Fruit fly (Drosophila melanogaster) whole organism, embryonic: ENCODE measurements around the gene CG43063.

Experiments
- CG17186 ChIP-seq: fragments of 200-800 bp; sonication (Bioruptor generic); optimal IDR thresholded peaks from 3 replicates; lab custom pipeline; 2017; ENCODE audit warnings: missing biosample characterization, missing genetic modification reagents, missing genetic modification characterization
- chinmo ChIP-seq: fragments of 200-800 bp; sonication (Bioruptor generic); IDR thresholded peaks from 4 replicates; pipeline ENCODE4 v1.3.6; 2022; ENCODE audit warnings: missing biosample characterization, missing genetic modification characterization; ENCODE audit not compliant: partially characterized antibody
- lola ChIP-seq, 3 experiments: fragments of >200 bp in 2 of 3; fragments of 200-800 bp in 1 of 3; sonication (Bioruptor generic) in 1 of 3; optimal IDR thresholded peaks; 2 replicates each; lab custom pipeline; 2017 to 2019; ENCODE audit warnings: missing biosample characterization in 3 of 3, missing genetic modification characterization in 3 of 3, mild to moderate bottlenecking in 1 of 3, moderate library complexity in 1 of 3
- nau ChIP-seq: fragments of 200-800 bp; sonication (Bioruptor generic); optimal IDR thresholded peaks from 3 replicates; lab custom pipeline; 2017; ENCODE audit warnings: missing biosample characterization, mild to moderate bottlenecking, missing genetic modification characterization, missing genetic modification reagents

DNA sequence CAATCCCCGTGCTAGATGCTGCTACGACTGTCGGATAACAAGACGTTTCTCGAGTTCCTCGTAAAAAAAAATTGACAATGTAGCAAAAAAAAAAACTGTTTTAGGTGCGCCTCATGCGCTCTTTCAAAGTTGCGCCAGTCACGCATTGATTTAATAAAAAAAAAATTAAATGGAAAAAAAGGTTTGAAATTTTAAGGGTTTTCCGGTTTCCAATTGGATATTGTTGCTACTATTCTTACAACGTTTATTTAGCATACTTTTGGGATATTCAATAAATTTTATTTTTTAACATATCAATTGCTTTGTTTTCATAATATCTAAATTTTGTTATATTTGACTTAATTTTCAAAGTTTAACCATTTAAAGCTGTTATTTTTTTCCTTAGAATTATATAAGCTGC is 29.5 kb upstream of the CG43063 start:
- TF ChIP-seq CG17186 (GFP tag; lab: Kevin White, UChicago) = no peak
- TF ChIP-seq chinmo = no peak
- no peak for TF ChIP-seq nau (GFP tag; lab: Kevin White, UChicago)
- no peak for TF ChIP-seq lola (GFP tag; optimal IDR thresholded peaks at IDR 0.05; lab: Kevin White, UChicago)
